Fruit fly (Drosophila melanogaster) whole organism, embryonic: ENCODE measurements around the gene CG8675.

Source experiments
- B-H2 ChIP-seq: fragments of 200-800 bp; sonication (Bioruptor generic); optimal IDR thresholded peaks from 2 replicates; lab custom pipeline; 2018; ENCODE audit warnings: missing biosample characterization, mild to moderate bottlenecking, missing genetic modification characterization
- CG11247 ChIP-seq: fragments of 200-800 bp; sonication (Bioruptor generic); IDR thresholded peaks from 2 replicates; pipeline ENCODE4 v1.3.6; 2022; ENCODE audit warnings: missing biosample characterization, missing genetic modification characterization
- CG11504 ChIP-seq: fragments of 200-800 bp; sonication (Bioruptor generic); optimal IDR thresholded peaks from 3 replicates; lab custom pipeline; 2019; ENCODE audit warnings: missing biosample characterization, mild to moderate bottlenecking, missing genetic modification characterization, moderate library complexity
- CG3407 ChIP-seq: fragments of 200-800 bp; sonication (Bioruptor generic); optimal IDR thresholded peaks from 2 replicates; lab custom pipeline; 2018; ENCODE audit warnings: missing biosample characterization, mild to moderate bottlenecking, missing genetic modification characterization
- D19B ChIP-seq: fragments of 200-800 bp; sonication (Bioruptor generic); optimal IDR thresholded peaks from 2 replicates; lab custom pipeline; 2017; ENCODE audit warnings: missing biosample characterization, mild to moderate bottlenecking, missing genetic modification characterization
- Fer3 ChIP-seq: fragments of 200-800 bp; sonication (Bioruptor generic); optimal IDR thresholded peaks from 2 replicates; lab custom pipeline; 2018; ENCODE audit warnings: missing biosample characterization, mild to moderate bottlenecking, missing genetic modification characterization, moderate library complexity
- Meics ChIP-seq: fragments of 200-800 bp; sonication (Bioruptor generic); optimal IDR thresholded peaks from 2 replicates; lab custom pipeline; 2017; ENCODE audit warnings: missing biosample characterization, mild to moderate bottlenecking, missing genetic modification characterization
- NC2β ChIP-seq: fragments of 200-800 bp; sonication (Bioruptor generic); optimal IDR thresholded peaks from 2 replicates; lab custom pipeline; 2016; ENCODE audit warnings: missing biosample characterization, missing genetic modification characterization
- Tbp ChIP-seq: fragments of >200 bp; optimal IDR thresholded peaks from 2 replicates; lab custom pipeline; 2018; ENCODE audit warnings: missing biosample characterization, missing genetic modification characterization
- aop ChIP-seq: fragments of 200-800 bp; sonication (Bioruptor generic); IDR thresholded peaks from 2 replicates; pipeline ENCODE4 v1.3.6; 2022; ENCODE audit warnings: missing biosample characterization, missing genetic modification characterization
- dmrt11E ChIP-seq: fragments of 200-800 bp; sonication (Bioruptor generic); optimal IDR thresholded peaks from 3 replicates; lab custom pipeline; 2018; ENCODE audit warnings: missing biosample characterization, mild to moderate bottlenecking, missing genetic modification characterization, moderate library complexity
- en ChIP-seq: fragments of 200-800 bp; sonication (Bioruptor generic); optimal IDR thresholded peaks from 2 replicates; lab custom pipeline; 2016; ENCODE audit warnings: missing biosample characterization, missing genetic modification characterization
- fd102C ChIP-seq: fragments of 200-800 bp; sonication (Bioruptor generic); optimal IDR thresholded peaks from 2 replicates; lab custom pipeline; 2018; ENCODE audit warnings: missing biosample characterization, mild to moderate bottlenecking, missing genetic modification characterization, moderate library complexity
- mam ChIP-seq: fragments of 200-800 bp; sonication (Bioruptor generic); optimal IDR thresholded peaks from 3 replicates; lab custom pipeline; 2016; ENCODE audit warnings: missing biosample characterization, missing genetic modification characterization

DNA sequence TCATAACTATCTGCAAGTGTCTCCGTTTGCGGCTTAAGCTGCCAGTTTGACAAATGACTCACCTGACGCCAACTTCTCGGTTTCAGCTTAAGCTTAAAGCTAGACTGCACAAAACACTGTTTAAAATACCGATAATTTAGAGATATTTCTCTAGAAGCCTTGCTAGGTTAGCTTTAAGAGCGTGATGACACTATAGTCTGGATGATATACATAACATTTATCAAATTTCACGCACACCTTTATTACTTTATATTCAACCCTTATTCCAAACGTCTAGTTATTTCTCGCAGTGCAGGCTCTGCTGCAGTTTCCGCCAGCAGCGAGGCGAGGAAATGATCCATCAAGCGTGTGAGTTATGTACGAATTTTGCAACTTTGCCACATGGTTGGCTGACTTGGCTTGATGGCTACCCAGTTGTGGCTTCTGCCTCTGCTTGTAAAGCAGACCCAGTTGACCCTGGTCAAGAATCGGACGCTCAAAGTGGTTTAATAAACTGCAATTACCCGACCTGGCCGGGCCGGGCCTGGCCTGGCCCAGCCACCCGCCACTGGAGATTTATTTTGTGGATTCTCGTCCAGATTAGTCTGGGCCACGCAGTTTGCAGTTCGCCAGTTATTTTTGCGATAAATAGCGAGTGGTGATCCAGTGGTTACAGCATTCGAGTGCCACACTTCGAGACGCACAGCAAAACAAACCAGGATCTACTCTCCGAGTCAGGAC, 30.9 kb downstream of the CG8675 start, which contains the start of gene CG12998:
- no peak for TF ChIP-seq aop (GFP tag; lab: Robert Waterston, UW)
- no peak for TF ChIP-seq CG3407 (GFP tag; lab: Kevin White, UChicago)
- no peak for TF ChIP-seq fd102C
- TF ChIP-seq dmrt11E (tag; lab: Kevin White, UChicago), result no peak
- no peak for TF ChIP-seq mam (GFP tag; lab: Kevin White, UChicago)
- TF ChIP-seq Tbp, result no peak
- no peak for TF ChIP-seq NC2β
- no peak for TF ChIP-seq Fer3 (tag; lab: Kevin White, UChicago)
- TF ChIP-seq en (GFP tag; lab: Kevin White, UChicago), result no peak
- no peak for TF ChIP-seq B-H2 (GFP tag; lab: Kevin White, UChicago)
- no peak for TF ChIP-seq CG11247 (GFP tag; lab: Robert Waterston, UW)
- no peak for TF ChIP-seq Meics (GFP tag; lab: Kevin White, UChicago)
- TF ChIP-seq D19B (GFP tag; lab: Kevin White, UChicago), result no peak
- no peak for TF ChIP-seq CG11504
